Worm (Caenorhabditis elegans): ENCODE data around the gene spe-45.

DNA sequence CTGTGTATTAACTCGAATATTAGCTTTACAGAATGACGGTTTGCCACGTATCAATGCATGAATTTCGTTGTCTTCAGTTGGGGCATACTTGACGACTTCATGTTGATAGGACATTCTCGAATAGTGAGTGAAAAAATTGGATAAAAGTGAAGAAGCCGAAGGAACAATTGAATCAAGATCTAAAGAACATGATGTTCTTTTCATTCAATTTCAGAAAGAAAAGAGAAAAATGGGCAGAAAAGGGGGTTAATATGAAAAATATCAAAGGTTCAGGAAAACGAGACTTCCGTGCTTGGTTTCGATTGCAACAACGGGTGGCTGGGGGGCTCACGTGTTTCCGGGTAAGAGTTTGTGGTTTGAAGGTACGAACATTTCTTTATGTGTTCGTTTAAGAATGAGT is 24.7 kb upstream of the spe-45 start:
- TF ChIP-seq dao-5 (tag; optimal IDR thresholded peaks at IDR 0.05), result no peak
- no peak for TF ChIP-seq him-1 (tag; optimal IDR thresholded peaks at IDR 0.05)

Measured in whole organism, L4/young adult.